Worm (Caenorhabditis elegans) whole organism, young adult: ENCODE results near the gene T09D3.3.

ENCODE experiments used
- B0035.1 ChIP-seq: sonication (generic microtip); optimal IDR thresholded peaks from 2 replicates; lab custom pipeline; 2016; ENCODE audit warnings: missing genetic modification characterization, mild to moderate bottlenecking, missing compliant biosample characterization, missing genotype, missing genetic modification reagents
- B0336.3 ChIP-seq: fragments of 200-800 bp; sonication (Bioruptor generic); IDR thresholded peaks from 2 replicates; pipeline ENCODE4 v1.3.6; 2022; ENCODE audit warnings: missing genetic modification characterization, missing compliant biosample characterization
- F10E7.11 ChIP-seq: sonication (generic microtip); optimal IDR thresholded peaks from 2 replicates; lab custom pipeline; 2017; ENCODE audit warnings: mild to moderate bottlenecking, missing genetic modification characterization, moderate library complexity, missing compliant biosample characterization
- F33H1.4 ChIP-seq: fragments of 200-800 bp; sonication (Bioruptor generic); IDR thresholded peaks from 2 replicates; pipeline ENCODE4 v1.3.6; 2022; ENCODE audit warnings: missing genetic modification reagents, missing genetic modification characterization, missing compliant biosample characterization
- F55B11.4 ChIP-seq: sonication (generic microtip); optimal IDR thresholded peaks from 2 replicates; lab custom pipeline; 2016; ENCODE audit warnings: missing compliant biosample characterization, missing genetic modification characterization, borderline replicate concordance; ENCODE audit not compliant: insufficient read depth
- F57C9.4 ChIP-seq: sonication (generic microtip); optimal IDR thresholded peaks from 2 replicates; lab custom pipeline; 2017; ENCODE audit warnings: mild to moderate bottlenecking, missing genetic modification characterization, missing compliant biosample characterization
- ama-1 ChIP-seq, 3 experiments: fragments of 150-350 bp in 1 of 3; sonication (generic microtip) in 2 of 3; optimal IDR thresholded peaks; 2 replicates each; lab custom pipeline; 2014 to 2018; ENCODE audit warnings: missing biosample characterization in 2 of 3, missing genetic modification characterization in 2 of 3, missing genetic modification reagents in 2 of 3
- aptf-3 ChIP-seq: fragments of 200-800 bp; sonication (Bioruptor generic); IDR thresholded peaks from 2 replicates; pipeline ENCODE4 v1.3.6; 2022; ENCODE audit warnings: missing genetic modification characterization, missing compliant biosample characterization
- atf-7 ChIP-seq: sonication (generic microtip); optimal IDR thresholded peaks from 2 replicates; lab custom pipeline; 2017; ENCODE audit warnings: mild to moderate bottlenecking, missing genetic modification characterization, missing compliant biosample characterization
- athp-1 ChIP-seq: sonication (generic microtip); optimal IDR thresholded peaks from 2 replicates; lab custom pipeline; 2017; ENCODE audit warnings: mild to moderate bottlenecking, missing genetic modification characterization, missing compliant biosample characterization
- bed-2 ChIP-seq: fragments of 200-800 bp; sonication (Bioruptor generic); IDR thresholded peaks from 2 replicates; pipeline ENCODE4 v1.3.6; 2022; ENCODE audit warnings: missing genetic modification reagents, missing genetic modification characterization, missing compliant biosample characterization
- ccch-3 ChIP-seq: fragments of 200-800 bp; sonication (Bioruptor generic); optimal IDR thresholded peaks from 2 replicates; lab custom pipeline; 2018; ENCODE audit warnings: mild to moderate bottlenecking, missing genetic modification characterization, missing compliant biosample characterization
- ceh-100 ChIP-seq: fragments of 200-800 bp; sonication (Bioruptor generic); IDR thresholded peaks from 2 replicates; pipeline ENCODE4 v1.3.6; 2022; ENCODE audit warnings: missing genetic modification reagents, missing genetic modification characterization, missing compliant biosample characterization
- dpff-1 ChIP-seq: sonication (generic microtip); optimal IDR thresholded peaks from 2 replicates; lab custom pipeline; 2017; ENCODE audit warnings: mild to moderate bottlenecking, missing genetic modification characterization, missing compliant biosample characterization
- dpl-1 ChIP-seq: fragments of 150-350 bp; optimal IDR thresholded peaks from 2 replicates; lab custom pipeline; 2014; ENCODE audit warnings: missing biosample characterization, missing genetic modification reagents, missing genetic modification characterization
- efl-1 ChIP-seq: fragments of 150-350 bp; optimal IDR thresholded peaks from 2 replicates; lab custom pipeline; 2014; ENCODE audit warnings: missing biosample characterization, missing genetic modification reagents, missing genetic modification characterization
- egl-44 ChIP-seq: fragments of 200-800 bp; sonication (Bioruptor generic); IDR thresholded peaks from 2 replicates; pipeline ENCODE4 v1.3.6; 2022; ENCODE audit warnings: missing genetic modification reagents, missing genetic modification characterization, missing compliant biosample characterization
- ets-4 ChIP-seq: fragments of 200-800 bp; sonication (Bioruptor generic); optimal IDR thresholded peaks from 2 replicates; lab custom pipeline; 2018; ENCODE audit warnings: mild to moderate bottlenecking, missing genetic modification characterization, missing compliant biosample characterization
- fkh-3 ChIP-seq: sonication (generic microtip); optimal IDR thresholded peaks from 2 replicates; lab custom pipeline; 2016; ENCODE audit warnings: mild to moderate bottlenecking, missing genetic modification characterization, missing compliant biosample characterization
- hmg-20 ChIP-seq: fragments of 200-800 bp; sonication (Bioruptor generic); IDR thresholded peaks from 2 replicates; pipeline ENCODE4 v1.3.6; 2022; ENCODE audit warnings: missing genetic modification reagents, missing genetic modification characterization, missing compliant biosample characterization
- hrde-1 ChIP-seq: sonication (generic microtip); optimal IDR thresholded peaks from 2 replicates; lab custom pipeline; 2016; ENCODE audit warnings: missing genetic modification characterization, mild to moderate bottlenecking, missing compliant biosample characterization, moderate library complexity, missing genotype, missing genetic modification reagents, borderline replicate concordance
- let-526 ChIP-seq: fragments of 200-800 bp; sonication (Bioruptor generic); IDR thresholded peaks from 2 replicates; pipeline ENCODE4 v1.3.6; 2022; ENCODE audit warnings: missing genetic modification reagents, missing genetic modification characterization, missing compliant biosample characterization
- lin-26 ChIP-seq: fragments of 200-800 bp; sonication (Bioruptor generic); IDR thresholded peaks from 2 replicates; pipeline ENCODE4 v1.3.6; 2022; ENCODE audit warnings: missing genetic modification reagents, missing genetic modification characterization, missing compliant biosample characterization
- nfya-2 ChIP-seq: fragments of 200-800 bp; sonication (Bioruptor generic); IDR thresholded peaks from 2 replicates; pipeline ENCODE4 v1.3.6; 2022; ENCODE audit warnings: missing genetic modification reagents, missing genetic modification characterization, missing compliant biosample characterization
- nhr-179 ChIP-seq: sonication (generic microtip); optimal IDR thresholded peaks from 2 replicates; lab custom pipeline; 2016; ENCODE audit warnings: mild to moderate bottlenecking, missing genetic modification characterization, missing compliant biosample characterization
- nhr-90 ChIP-seq: sonication (generic microtip); optimal IDR thresholded peaks from 2 replicates; lab custom pipeline; 2016; ENCODE audit warnings: missing genotype, mild to moderate bottlenecking, missing genetic modification characterization, missing compliant biosample characterization
- pha-4 ChIP-seq: fragments of 150-350 bp; sonication (generic microtip); optimal IDR thresholded peaks from 2 replicates; lab custom pipeline; 2014; ENCODE audit warnings: missing biosample characterization, missing genetic modification reagents, missing genetic modification characterization
- snpc-1.1 ChIP-seq: sonication (generic microtip); optimal IDR thresholded peaks from 2 replicates; lab custom pipeline; 2017; ENCODE audit warnings: missing genetic modification characterization, mild to moderate bottlenecking, missing compliant biosample characterization, antibody characterized with exemption, moderate library complexity, missing genotype, missing genetic modification reagents; ENCODE audit not compliant: insufficient read depth
- snpc-3.4 ChIP-seq: sonication (generic microtip); optimal IDR thresholded peaks from 2 replicates; lab custom pipeline; 2017; ENCODE audit warnings: missing genetic modification characterization, mild to moderate bottlenecking, missing compliant biosample characterization, antibody characterized with exemption, moderate library complexity, missing genotype, missing genetic modification reagents
- snpc-4 ChIP-seq, 5 experiments: fragments of 150-350 bp in 1 of 5; sonication (generic microtip) in 4 of 5; optimal IDR thresholded peaks; 2 replicates each; lab custom pipeline; 2014 to 2018; ENCODE audit warnings: missing genetic modification characterization in 5 of 5, missing biosample characterization in 3 of 5, antibody characterized with exemption in 2 of 5, mild to moderate bottlenecking in 2 of 5, missing compliant biosample characterization in 2 of 5, missing genotype in 2 of 5, moderate library complexity in 2 of 5, missing genetic modification reagents in 1 of 5
- somi-1 ChIP-seq: fragments of 200-800 bp; sonication (Bioruptor generic); optimal IDR thresholded peaks from 2 replicates; lab custom pipeline; 2018; ENCODE audit warnings: mild to moderate bottlenecking, missing genetic modification characterization, missing compliant biosample characterization
- sptf-2 ChIP-seq: fragments of 200-800 bp; sonication (Bioruptor generic); optimal IDR thresholded peaks from 2 replicates; lab custom pipeline; 2018; ENCODE audit warnings: mild to moderate bottlenecking, missing genetic modification characterization, missing compliant biosample characterization
- tbx-9 ChIP-seq: sonication (generic microtip); optimal IDR thresholded peaks from 2 replicates; lab custom pipeline; 2016; ENCODE audit warnings: borderline replicate concordance, missing genetic modification characterization, inconsistent platforms, missing compliant biosample characterization
- unc-130 ChIP-seq: sonication (generic microtip); optimal IDR thresholded peaks from 2 replicates; lab custom pipeline; 2016; ENCODE audit warnings: missing genetic modification reagents, missing genetic modification characterization, missing compliant biosample characterization
- zim-3 ChIP-seq: sonication (generic microtip); optimal IDR thresholded peaks from 2 replicates; lab custom pipeline; 2017; ENCODE audit warnings: mild to moderate bottlenecking, missing genetic modification characterization, moderate library complexity, missing compliant biosample characterization

T09D3.3 gene

ce11 chrV:5312453-5312852 lies 36.9 kb downstream of the T09D3.3 start, which contains the start of gene C10G8.3:
Gene C10G8.3, plus strand, starts transcription at chrV:5312753.
- TF ChIP-seq hrde-1 (tag; lab: Kevin White, UChicago) (no peak), snpc-1.1 (tag; lab: Kevin White, UChicago) (no peak), nhr-90 (tag; lab: Kevin White, UChicago) (no peak), dpl-1 (GFP tag; lab: Kevin White, UChicago) (no peak), fkh-3 (no peak), aptf-3 (GFP tag; lab: Robert Waterston, UW) (no peak), B0035.1 (tag; lab: Kevin White, UChicago) (no peak), snpc-3.4 (no peak), zim-3 (tag; lab: Kevin White, UChicago) (no peak), egl-44 (GFP tag; lab: Robert Waterston, UW) (no peak), nfya-2 (GFP tag; lab: Robert Waterston, UW) (no peak), ceh-100 (GFP tag; lab: Robert Waterston, UW) (no peak), sptf-2 (no peak)

DNA sequence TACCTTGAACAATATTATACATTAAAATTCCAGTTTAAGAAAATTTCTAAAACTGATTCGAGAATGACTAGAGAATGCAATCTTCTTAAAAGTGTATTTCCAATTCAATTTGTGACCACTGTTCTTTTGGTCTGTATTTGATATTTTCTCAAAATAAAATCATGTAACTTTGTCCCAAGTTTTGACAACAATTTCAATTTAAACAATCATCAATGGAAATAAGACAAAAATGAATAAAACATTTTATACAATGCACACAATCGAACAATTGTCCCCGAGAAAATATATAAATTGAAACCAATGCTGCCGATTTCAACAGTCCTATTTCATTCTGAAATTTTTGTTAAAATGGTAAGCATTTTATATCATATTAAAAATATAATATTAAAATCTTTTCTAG lies 37.7 kb downstream of the T09D3.3 start, which contains the start of gene C10G8.4:
Gene C10G8.4 (plus strand): TSS at position 301 of the 400 bp plus-strand sequence.
- no peak for TF ChIP-seq bed-2
- no peak for TF ChIP-seq ets-4 (GFP tag; lab: Kevin White, UChicago)
- no peak for TF ChIP-seq nfya-2 (GFP tag; lab: Robert Waterston, UW)
- TF ChIP-seq ama-1 (optimal IDR thresholded peaks at IDR 0.05; lab: Kevin White, UChicago) = no peak
- TF ChIP-seq ama-1 (GFP tag; optimal IDR thresholded peaks at IDR 0.05; lab: Kevin White, UChicago) = no peak
- no peak for TF ChIP-seq nhr-179 (tag; lab: Kevin White, UChicago)
- TF ChIP-seq hmg-20 = no peak
- TF ChIP-seq pha-4 (tag; lab: Kevin White, UChicago) = no peak
- TF ChIP-seq tbx-9 = no peak
- no peak for TF ChIP-seq B0336.3 (GFP tag; lab: Robert Waterston, UW)
- no peak for TF ChIP-seq athp-1

DNA sequence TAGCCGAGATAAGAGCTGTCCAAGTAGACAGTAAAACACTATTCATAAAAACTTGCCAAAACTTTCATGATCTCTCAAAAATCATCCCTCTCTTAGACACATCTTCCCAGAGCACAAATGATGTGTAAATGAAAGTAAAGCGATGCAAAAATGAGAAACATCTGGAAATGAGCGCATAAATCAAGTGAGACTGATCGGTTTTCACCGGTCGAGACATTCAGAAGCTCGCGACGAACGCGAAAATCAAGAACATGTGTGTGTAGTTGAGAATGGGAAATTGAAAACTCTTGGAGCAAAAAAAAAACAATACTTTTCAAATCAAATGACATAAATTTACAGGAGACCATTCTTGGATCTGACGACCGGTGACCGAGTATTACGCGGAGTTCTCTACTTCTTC lies 45.0 kb downstream of the T09D3.3 start:
- TF ChIP-seq snpc-4 (GFP tag; optimal IDR thresholded peaks at IDR 0.05; lab: Kevin White, UChicago) = no peak
- no peak for TF ChIP-seq snpc-4 (tag; optimal IDR thresholded peaks at IDR 0.05; lab: Kevin White, UChicago)
- TF ChIP-seq efl-1 = no peak

ce11 chrV:5303389-5303788 lies 46.0 kb downstream of the T09D3.3 start, which contains the start of gene ncx-2:
Gene ncx-2, plus strand, starts transcription at chrV:5303689.
- TF ChIP-seq somi-1 (no peak), dpff-1 (tag; lab: Kevin White, UChicago) (no peak), F33H1.4 (GFP tag; lab: Robert Waterston, UW) (no peak), let-526 (GFP tag; lab: Robert Waterston, UW) (no peak)

- no peak for TF ChIP-seq dpl-1 (GFP tag; lab: Kevin White, UChicago)
- no peak for TF ChIP-seq unc-130 (GFP tag; lab: Kevin White, UChicago)
- TF ChIP-seq athp-1 = no peak
- TF ChIP-seq atf-7 (tag; lab: Kevin White, UChicago) = no peak
- no peak for TF ChIP-seq F10E7.11 (tag; lab: Kevin White, UChicago)
- no peak for TF ChIP-seq lin-26 (GFP tag; lab: Robert Waterston, UW)
- no peak for TF ChIP-seq ccch-3 (GFP tag; lab: Kevin White, UChicago)
- no peak for TF ChIP-seq F55B11.4 (tag; lab: Kevin White, UChicago)
- no peak for TF ChIP-seq F57C9.4 (tag; lab: Kevin White, UChicago)
- TF ChIP-seq, all 124 proteins: peak for 0
These were observed 48.1 kb downstream of the T09D3.3 start for ce11 chrV:5301226-5301625.
